Fruit fly (Drosophila melanogaster): ENCODE data around the gene CG9331.
A peak's percentile ranks its signal among the peaks of the same experiment; 100 is the strongest.

dm6 chr2L:20825265-20825664, 2.6 kb downstream of the CG9331 start:
- TF ChIP-seq CG6808 (GFP tag; optimal IDR thresholded peaks at IDR 0.05) = peak; percentile 32
- no peak for TF ChIP-seq CG10669 (GFP tag; optimal IDR thresholded peaks at IDR 0.05)
- TF ChIP-seq CG4318 (GFP tag; optimal IDR thresholded peaks at IDR 0.05) = no peak
- no peak for TF ChIP-seq CG16779 (tag; optimal IDR thresholded peaks at IDR 0.05)
- TF ChIP-seq CG31627 (GFP tag; optimal IDR thresholded peaks at IDR 0.05) = no peak
- TF ChIP-seq CG6854 (GFP tag; optimal IDR thresholded peaks at IDR 0.05) = peak; percentile 20
- no peak for TF ChIP-seq topi (GFP tag; optimal IDR thresholded peaks at IDR 0.05)
- no peak for TF ChIP-seq fd85E (GFP tag; optimal IDR thresholded peaks at IDR 0.05)
- no peak for TF ChIP-seq Gug (GFP tag; IDR thresholded peaks at IDR 0.05)
- TF ChIP-seq Sox14 (GFP tag; optimal IDR thresholded peaks at IDR 0.05) = no peak
- TF ChIP-seq Hr38 (GFP tag; optimal IDR thresholded peaks at IDR 0.05) = no peak
- TF ChIP-seq Hr39 (GFP tag; optimal IDR thresholded peaks at IDR 0.05) = no peak
